Worm (Caenorhabditis elegans) whole organism, dauer: Measurements from ENCODE around the gene T12D8.5.
A peak's percentile ranks its signal among the peaks of the same experiment; 100 is the strongest.

Source experiments
- unc-62 ChIP-seq: sonication (generic microtip); optimal IDR thresholded peaks from 2 replicates; lab custom pipeline; 2017; ENCODE audit warnings: missing biosample characterization, missing genetic modification reagents, missing genetic modification characterization

The T12D8.5 gene

ce11 chrIII:13626692-13627091 lies at the start of gene T12D8.5:
Gene T12D8.5, minus strand, starts transcription at chrIII:13626786.
- TF ChIP-seq unc-62 = no peak

DNA sequence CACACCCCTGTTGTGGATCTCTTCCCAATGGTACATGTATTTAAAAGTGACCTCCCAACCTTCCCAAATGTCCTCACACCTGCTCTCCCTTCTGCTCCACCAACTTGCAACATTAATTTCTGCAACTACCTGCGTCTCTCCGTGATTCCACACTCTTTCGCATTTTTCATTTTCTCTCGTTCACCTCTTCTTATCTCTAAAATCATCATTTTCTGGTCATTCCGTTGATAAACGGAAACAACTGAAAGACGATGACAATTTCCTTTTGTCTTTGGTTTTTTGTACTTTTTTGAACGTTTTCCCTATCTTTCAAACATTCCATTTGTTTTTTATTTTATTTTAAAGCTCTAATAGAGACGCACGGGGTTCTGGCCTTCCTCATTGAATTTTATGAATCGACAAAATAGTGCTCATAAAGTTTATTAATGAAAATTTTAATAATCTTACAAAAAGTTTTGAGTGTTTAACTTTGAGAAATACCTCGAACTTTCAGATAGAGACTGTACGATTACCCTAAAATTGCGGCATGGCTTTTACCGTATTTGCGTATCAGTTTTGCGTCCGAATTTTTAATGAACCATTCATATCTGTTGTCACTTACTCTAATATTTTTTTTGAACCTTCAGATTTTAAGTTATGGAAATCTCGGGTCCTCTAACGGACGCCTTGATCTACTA lies 46.2 kb upstream of the T12D8.5 start, which contains the start of gene aqp-11:
aqp-11 (plus strand) TSS at position 627 of the 677 bp plus-strand sequence.
- TF ChIP-seq unc-62 = no peak

ce11 chrIII:13669519-13669918 lies 42.9 kb upstream of the T12D8.5 start:
- TF ChIP-seq unc-62 = no peak

- no peak for TF ChIP-seq unc-62
Measured at ce11 chrIII:13667739-13668138, 41.2 kb upstream of the T12D8.5 start, which contains the start of gene flp-15. Gene flp-15, minus strand, starts transcription at chrIII:13667839.

DNA sequence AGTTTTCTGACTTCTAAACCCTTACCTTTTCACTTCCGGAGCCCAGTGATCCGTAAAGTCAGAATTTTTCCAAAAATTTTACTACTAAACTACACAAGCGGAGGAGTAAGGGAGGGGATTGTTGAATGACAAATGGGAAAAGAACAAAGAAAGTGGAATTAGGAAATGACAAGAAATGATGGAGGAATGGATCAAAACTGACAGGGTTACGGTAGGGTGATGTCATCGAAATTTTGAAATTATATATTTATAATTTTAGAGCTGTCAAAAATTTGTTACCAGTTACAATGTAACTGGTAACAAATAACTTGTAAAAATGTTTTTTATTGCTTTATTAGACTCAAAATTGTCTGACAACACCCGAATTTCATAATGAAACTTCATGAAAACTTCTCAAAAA lies 39.8 kb upstream of the T12D8.5 start:
- TF ChIP-seq unc-62 = no peak

ce11 chrIII:13660123-13660522 lies 33.5 kb upstream of the T12D8.5 start:
- no peak for TF ChIP-seq unc-62

DNA sequence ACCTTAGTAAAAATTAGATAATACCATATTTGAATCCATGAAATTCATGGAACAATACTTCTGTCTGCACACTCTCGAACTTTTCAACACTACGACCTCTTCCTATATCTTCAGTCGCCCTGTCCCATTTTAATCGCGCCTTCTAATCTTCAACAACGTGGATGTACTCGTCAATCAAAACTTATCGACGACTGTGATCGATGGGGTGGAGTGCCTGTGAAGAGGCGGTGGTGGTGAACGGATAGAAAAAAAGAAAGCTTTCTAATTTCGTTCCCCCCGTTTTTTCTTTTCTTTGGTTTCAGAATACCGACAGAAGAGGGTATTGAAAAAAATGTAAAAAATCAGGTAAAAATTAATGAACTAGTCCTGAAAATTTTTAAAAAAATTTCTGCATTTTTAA lies 32.4 kb upstream of the T12D8.5 start:
- TF ChIP-seq unc-62 = no peak

DNA sequence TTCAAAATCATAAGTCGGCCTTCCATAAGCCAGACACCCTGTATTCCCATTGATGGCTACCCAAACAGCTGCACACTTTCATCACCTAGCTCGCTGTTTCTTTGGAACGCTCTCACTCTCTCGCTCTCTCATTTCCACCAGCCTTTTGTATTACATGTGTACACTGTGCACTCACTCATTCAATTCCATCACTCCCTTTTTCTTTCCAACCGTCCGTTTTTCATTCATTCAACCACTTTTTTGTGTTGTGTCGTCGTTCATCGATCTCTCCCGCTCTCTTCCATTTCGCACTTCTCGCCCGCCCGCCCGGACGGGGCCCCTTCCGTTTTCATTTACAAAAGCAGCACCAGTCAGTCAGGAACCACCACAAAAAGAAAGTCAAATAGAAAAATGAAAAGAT lies 31.4 kb upstream of the T12D8.5 start:
- no peak for TF ChIP-seq unc-62

- no peak for TF ChIP-seq unc-62
Measured at ce11 chrIII:13656680-13657079, 30.1 kb upstream of the T12D8.5 start.

- no peak for TF ChIP-seq unc-62
Measured at ce11 chrIII:13654950-13655349, 28.4 kb upstream of the T12D8.5 start.

ce11 chrIII:13652708-13653107 lies 26.1 kb upstream of the T12D8.5 start:
- TF ChIP-seq unc-62 = no peak

DNA sequence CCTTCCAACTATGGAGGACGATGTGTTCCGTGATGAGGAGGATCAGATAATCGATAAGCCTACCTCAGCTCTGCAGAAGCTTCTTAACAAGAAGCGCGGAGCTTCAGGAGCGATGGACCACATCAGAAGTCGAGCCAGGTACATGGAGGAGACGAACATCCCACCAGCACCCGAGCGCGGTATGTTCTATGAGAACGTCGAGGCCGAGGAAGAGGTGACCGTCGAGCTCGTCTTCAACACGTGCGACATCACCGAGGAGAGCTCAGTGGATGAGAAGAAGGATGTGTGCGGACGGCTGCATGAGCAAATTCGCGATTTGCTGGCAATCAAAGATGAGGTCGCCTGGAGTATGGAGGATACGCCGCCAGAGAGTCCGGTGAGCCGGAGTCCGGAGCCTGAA lies 25.4 kb upstream of the T12D8.5 start:
- no peak for TF ChIP-seq unc-62

DNA sequence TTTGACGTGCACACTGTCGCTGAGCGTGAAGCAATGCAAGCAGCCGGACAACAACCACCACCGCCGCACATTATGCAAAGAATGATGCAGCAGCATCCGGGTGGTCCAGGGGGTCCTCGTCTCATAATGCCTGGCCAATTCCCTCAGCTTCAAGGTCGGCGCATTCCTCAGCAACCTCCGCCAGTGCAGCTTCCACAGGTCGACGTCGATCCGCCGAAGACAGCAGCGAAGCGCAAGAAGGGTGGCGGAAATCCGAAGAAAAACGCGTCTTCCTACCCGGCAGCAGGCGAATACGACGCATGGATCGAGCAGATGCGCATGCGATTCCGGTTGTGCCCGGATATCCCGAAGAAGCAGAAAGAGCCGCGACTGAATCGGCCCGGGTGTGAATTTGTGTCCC lies 24.8 kb upstream of the T12D8.5 start:
- no peak for TF ChIP-seq unc-62

- no peak for TF ChIP-seq unc-62
Measured at ce11 chrIII:13648540-13648939, 22.0 kb upstream of the T12D8.5 start.

ce11 chrIII:13645885-13646488 lies 19.4 kb upstream of the T12D8.5 start:
- no peak for TF ChIP-seq unc-62

- no peak for TF ChIP-seq unc-62
Measured at ce11 chrIII:13644279-13644678, 17.7 kb upstream of the T12D8.5 start.

DNA sequence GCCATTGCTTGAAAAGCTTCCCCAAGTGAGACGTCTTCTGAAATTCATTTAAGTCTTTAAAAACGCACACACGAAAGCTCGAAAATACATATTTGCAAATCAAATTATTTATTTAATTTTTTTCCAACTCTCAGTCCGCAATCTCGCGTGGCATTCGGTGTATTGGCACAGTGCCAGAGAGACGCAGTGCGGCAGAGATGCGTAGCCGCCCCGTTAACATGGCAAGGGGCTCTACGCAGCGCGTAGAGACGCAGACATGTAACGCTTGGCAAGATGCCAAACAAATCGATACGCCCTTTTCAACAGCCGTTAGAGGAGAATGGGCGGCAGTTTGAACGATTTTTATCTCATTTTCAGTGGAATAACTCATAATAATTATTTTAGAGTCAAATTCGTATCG lies 16.9 kb upstream of the T12D8.5 start, which contains the start of the genes drr-2 and set-16:
drr-2 (minus strand) TSS at position 37 of the 400 bp plus-strand sequence.
set-16 (plus strand) TSS at position 383 of the 400 bp plus-strand sequence.
- TF ChIP-seq unc-62 = peak; percentile 42

DNA sequence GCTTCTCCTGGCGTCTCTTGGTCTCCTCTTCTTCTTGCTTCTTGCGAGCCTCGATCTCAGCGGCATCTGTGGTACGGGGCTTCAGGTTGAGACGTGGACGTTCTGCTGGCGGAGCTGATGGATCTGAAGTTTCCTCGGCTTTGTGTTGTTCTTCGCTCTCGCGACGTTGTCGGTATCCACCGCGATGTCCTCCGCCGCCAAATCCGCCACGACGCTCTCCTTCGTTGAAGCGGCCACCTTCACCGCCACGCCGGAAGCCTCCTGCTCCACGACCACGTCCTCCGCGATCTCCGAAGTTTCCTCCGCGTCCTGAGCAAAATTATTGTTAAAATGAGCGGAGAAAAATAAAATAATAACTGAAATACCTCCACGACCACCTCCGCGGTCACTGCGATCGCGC lies 16.2 kb upstream of the T12D8.5 start:
- no peak for TF ChIP-seq unc-62
